Worm (Caenorhabditis elegans): ENCODE measurements around the gene pgp-1.
"Not testable (repeated sequence)": the region's sequence is repeated elsewhere in the genome, so short reads cannot be mapped to it uniquely, and the experiment has no call there.

Gene pgp-1

DNA sequence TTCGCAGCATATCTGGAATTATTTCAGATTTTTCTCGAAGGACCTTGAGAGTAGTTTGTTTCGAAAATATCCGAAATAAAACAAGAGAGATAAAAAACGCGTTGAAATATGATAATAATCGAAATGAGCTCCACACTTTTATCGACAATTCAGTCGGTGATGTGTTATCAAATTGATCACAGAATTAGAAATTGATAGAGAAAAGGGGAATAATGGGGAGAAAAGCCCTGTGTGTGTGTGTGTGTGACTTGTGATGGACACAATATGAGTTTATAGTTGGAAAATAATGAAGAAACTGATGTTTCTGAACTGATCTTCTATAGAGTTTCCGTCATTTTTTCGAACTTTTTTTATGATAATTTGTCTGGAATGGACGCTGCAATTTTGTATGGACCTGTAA is at the start of gene pgp-1:
Gene pgp-1, minus strand, starts transcription at position 12 of the 400 bp plus-strand sequence.
- no peak for TF ChIP-seq unc-62 (GFP tag; optimal IDR thresholded peaks at IDR 0.05)

DNA sequence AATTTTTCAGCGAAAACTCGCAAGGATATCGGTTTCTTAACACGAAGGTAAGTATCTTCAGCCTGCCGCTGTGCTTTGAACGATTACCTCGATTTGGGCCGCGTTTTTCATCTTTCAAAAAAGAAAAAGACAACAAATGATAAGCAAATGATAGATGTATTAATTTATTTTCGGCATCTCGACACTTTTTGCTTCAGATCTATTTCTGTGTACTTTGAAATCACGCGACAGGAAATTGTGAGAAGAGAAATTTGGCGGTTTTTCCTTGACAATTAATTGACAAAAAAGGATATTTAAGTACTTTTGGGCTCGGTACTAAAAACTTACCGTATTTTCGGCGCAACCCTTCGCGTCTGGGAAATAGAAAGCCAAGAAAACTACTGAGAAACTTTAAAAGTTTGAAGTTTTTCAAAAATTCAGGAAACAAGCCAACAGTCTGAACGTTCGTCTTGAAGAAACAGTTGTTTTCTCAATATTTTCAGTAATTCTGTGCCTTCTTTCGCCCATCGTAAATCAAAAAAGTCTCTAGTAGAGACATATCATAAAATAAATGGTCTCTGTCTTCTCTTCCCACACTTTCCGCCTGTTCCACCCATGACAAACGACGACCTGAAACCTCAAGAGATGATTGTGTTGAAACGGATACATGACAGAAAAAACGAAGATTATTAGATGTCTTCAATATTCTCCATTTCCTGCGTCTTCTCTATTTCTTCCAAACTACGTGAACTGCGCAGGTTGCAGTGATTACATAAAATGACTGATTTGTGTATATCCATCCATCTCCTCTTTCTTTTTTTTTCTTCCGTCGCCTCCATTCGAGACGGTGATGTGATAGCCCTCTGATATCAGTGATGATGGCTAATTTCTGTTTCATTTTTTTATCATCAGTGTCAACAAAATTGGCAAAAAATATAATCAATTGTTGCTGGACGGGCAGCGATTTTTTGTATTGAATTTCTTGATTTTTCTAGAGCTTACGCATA is 42.2 kb upstream of the pgp-1 start:
- no peak for TF ChIP-seq unc-62 (GFP tag; optimal IDR thresholded peaks at IDR 0.05)

DNA sequence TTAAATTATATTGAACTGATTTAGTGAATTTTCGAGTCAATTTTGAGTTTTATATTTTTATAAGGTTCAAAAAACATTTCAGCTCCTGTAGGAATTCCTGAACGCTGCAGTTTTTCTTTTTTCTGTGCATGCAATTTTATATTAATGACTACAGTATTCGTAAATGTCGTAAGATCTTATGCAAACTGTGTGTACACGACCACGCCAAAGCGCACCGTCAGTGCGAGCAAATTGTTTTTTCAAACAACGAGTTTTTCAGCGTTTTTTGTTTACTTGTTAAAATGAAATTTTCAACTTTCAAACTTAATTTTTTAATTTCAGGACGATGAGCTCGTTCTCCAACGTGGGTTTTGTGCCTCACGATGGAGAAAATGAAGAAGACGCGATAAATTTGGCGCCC is 41.2 kb upstream of the pgp-1 start, which contains the start of gene vha-7:
Gene vha-7, plus strand, starts transcription at position 326 of the 400 bp plus-strand sequence.
- no peak for TF ChIP-seq unc-62 (GFP tag; optimal IDR thresholded peaks at IDR 0.05)

DNA sequence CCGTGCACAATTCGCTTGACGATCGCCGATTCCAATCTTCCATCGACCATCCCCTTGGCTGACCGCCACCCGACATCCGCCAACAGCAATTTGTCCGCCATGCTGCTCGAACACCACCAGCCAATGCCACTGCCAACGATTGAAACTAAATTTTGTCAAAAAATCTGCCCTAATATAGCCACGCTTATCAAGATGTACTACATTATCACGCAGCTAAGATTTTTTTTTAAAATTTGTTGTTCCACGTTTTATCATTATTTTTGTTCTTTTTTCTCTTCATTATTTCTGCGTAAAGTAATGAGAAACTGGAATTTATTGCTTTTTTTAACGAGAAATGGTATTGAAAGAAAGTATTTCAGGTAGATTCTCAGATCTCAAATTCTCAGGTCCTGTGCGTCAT is 40.3 kb upstream of the pgp-1 start, which contains the start of gene C26H9A.3:
Gene C26H9A.3, minus strand, starts transcription at position 101 of the 400 bp plus-strand sequence.
- TF ChIP-seq unc-62 (GFP tag; optimal IDR thresholded peaks at IDR 0.05) = not testable (repeated sequence)

DNA sequence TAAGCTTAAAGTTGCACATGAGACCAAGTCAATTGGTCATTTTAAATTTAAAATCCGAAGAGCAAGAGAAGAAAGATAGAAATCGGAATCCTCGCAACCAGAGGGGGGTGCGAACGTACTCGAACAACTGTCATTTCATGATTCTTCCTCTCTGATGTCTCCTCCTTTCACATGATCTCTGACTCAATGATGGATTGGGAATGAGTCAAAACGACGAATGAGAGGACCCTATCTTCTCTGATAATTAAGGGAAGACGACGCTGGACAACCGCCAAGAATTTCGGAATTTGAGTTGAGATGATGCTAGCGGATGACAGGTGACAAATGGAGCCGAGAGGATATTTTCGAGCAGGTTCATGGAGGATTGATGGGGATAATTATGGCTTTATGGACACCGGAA is 38.4 kb upstream of the pgp-1 start:
- TF ChIP-seq unc-62 (GFP tag; optimal IDR thresholded peaks at IDR 0.05) = no peak

DNA sequence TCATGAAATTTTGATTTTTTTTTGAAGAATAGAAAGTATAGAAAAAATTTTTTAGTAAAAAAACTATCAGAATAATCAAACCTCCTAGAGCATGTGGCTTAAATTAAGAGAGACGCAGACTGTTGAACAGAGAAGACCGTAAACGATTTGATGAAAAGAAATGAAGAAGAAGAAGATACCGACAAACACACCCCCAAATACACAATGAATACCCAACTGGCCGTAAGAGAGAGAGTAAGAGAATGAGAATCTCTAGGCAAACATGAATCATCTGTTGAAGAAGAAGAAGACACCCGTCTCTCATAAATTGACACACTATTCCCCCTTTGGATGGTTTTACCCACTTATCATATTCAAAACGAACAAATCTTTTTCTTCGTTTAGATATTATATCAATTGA is 34.9 kb upstream of the pgp-1 start:
- no peak for TF ChIP-seq unc-62 (GFP tag; optimal IDR thresholded peaks at IDR 0.05)

DNA sequence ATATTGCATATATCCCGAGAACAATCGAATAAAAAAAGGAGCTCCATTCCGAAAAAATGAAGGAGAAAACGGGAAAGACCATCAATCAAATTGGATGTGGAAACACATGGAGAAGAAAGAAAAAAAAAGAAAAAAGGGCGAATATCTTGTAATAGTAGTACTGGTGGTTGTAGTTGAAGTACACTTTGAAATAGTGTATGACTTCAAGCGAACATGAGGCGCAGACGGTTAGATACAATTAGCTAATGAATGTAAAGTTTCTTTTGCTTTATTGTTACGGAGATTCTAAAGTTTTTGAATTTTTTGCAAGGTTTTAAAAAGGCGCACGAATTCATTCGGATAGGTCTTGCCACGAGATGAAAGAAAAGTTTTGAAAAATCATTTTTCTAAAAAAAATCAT is 33.5 kb upstream of the pgp-1 start:
- no peak for TF ChIP-seq unc-62 (GFP tag; optimal IDR thresholded peaks at IDR 0.05)

DNA sequence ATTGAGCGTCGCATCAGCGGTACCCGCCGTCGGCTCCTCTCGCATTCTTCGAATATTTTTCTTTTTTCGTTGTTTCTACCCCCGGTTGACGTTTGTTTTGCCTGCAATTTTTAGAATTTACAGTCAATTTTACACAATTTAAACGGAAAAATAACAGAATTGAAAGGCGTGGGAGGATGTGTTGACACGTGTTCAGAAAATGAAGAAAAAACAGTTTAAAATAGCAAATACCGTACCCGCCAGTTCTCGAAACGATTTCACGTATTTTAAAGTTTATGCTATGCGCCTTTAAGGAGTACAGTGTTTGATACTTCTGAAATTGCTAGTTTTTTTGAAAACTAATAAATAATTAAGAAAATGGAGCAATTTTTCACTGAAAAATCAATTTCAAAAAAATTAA is 32.0 kb upstream of the pgp-1 start, which contains the start of gene ark-1:
Gene ark-1, minus strand, starts transcription at position 101 of the 400 bp plus-strand sequence.
- no peak for TF ChIP-seq unc-62 (GFP tag; optimal IDR thresholded peaks at IDR 0.05)

DNA sequence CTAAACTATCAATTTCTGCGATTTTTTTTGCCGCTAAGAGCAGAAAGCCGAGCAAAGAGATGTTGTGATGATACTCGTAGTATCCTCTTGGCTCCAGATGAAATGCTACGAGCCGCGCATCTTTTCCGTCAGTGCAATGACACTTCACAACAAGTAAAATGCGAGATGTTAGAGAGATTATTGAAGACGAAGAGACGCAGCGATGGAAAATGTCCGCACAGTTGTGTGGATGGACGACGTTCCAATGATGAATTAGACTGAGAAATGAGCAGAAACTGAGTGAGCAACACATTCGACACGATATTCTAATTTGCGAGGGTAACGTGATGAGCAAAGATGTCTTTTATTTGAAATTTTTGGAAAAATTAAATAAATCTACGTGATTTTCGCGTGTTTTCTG is 22.0 kb upstream of the pgp-1 start:
- TF ChIP-seq unc-62 (GFP tag; optimal IDR thresholded peaks at IDR 0.05) = no peak

DNA sequence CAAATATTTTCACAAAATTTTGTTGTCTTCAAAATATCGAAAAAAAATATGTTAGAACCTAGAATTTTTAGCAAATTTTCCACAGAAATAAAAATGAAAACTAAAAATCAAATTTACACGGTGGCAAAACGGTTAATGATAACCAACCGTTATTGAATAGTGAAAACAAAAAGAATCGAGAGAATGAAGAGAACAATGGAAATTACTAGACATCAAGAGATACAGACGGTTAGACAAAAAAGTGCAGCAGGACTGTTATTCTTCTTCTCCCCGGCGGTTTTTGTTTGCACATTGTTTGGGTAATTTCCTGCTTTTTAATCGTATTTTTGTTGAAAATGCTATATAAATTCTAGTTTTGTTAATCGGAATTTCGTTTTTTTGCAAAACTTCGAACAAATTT is 19.9 kb upstream of the pgp-1 start:
- TF ChIP-seq unc-62 (GFP tag; optimal IDR thresholded peaks at IDR 0.05) = no peak

DNA sequence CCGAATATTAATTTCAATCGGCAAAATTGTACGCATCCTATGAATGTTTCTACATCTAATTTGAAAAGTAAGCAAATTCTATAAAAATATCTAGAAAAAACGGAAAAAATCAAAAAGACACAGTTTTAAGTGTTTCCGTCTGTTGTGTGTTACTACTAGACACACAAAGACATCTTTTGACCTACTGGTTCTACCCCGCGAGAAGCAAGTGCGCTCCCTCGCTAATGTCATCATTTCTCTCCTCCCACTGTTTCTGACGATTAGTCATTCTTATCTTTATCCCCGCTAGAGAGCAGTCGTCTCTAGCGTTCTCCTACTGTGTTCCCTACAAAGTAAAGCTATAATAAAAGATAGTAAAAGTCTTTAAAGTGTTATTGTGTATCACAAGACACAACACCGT is 19.0 kb upstream of the pgp-1 start:
- TF ChIP-seq unc-62 (GFP tag; optimal IDR thresholded peaks at IDR 0.05) = no peak

DNA sequence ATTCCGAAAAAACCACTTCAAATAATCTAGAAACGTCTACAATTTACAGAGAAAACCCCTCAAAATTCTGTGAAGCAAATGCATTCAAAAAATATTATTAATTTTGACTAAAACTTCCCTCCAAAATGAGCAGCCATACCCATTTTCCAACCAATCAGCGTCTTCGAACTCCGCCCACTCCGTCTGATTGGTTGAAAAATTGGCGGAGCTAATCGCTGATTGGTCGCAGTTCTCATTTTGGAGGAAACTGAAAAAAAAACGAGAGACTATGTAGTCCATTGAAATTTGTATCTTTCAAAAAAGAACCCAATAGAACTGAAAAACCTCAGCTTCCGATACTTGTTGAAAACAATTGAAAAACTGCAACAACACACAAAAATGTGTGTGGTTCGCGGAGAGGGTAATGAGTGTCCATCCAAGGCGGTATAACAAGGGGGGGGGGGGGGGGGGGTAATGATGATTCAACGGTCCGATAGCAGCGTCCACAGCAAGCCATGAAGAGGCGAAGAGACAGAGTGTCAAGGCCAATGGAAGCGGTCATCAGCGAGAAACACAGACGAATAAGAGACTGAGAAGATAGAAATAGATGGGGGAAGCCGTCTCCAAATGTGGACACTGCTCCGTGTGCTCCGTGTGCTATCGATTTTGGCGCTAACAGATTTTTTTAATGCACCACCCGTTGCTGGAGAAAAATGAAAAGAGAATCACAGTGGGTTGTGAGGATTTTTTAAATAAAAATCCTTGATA is 18.1 kb upstream of the pgp-1 start:
- no peak for TF ChIP-seq unc-62 (GFP tag; optimal IDR thresholded peaks at IDR 0.05)

DNA sequence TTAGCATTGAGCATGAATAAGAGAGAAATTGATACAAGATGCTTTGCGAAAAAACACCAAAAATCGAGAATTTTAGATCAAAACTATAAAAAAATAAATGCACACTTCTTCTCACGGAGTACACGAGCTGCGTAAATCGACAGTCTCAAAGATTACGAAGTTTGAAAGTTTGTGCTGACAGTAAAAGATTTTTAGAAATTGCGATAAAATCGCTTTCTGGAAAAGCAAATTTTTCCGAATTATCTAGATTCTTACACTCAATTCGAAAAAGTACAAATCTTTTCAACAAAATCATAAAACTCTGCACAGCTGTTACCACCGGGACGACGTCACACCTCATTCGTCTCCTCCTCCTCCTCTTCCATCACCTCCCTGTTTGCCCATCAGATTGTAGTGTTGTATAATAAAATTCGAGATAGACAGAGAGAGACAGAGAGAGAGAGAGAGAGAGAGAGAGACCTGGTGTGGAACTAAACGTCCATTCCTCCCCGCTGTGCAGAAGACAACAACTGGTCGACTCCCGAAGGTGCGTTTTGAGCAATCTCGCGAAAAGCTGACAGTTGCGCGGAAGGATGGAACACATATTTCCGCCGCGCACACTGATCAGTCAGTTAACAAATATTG is 16.3 kb upstream of the pgp-1 start:
- TF ChIP-seq unc-62 (GFP tag; optimal IDR thresholded peaks at IDR 0.05) = no peak

DNA sequence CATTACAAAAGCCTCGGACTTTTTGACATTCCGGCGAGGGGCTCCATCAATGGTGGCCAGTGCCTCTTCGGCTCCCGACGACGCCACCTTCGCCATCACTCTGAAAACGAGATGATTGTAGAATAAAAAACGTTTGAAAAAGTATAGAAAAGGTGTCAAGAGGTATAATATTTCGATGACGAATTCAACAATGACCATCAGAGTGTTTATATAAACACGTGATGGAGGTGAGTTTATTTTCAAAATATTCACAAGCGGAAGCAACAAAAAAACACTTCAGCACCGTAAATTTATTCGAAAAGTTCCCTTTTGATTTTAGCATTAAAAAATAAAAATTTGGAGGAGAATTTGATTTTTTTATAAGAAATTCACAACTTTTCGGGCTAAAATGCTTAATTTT is 15.7 kb upstream of the pgp-1 start, which contains the start of gene efa-6:
Gene efa-6, minus strand, starts transcription at position 101 of the 400 bp plus-strand sequence.
- no peak for TF ChIP-seq unc-62 (GFP tag; optimal IDR thresholded peaks at IDR 0.05)

DNA sequence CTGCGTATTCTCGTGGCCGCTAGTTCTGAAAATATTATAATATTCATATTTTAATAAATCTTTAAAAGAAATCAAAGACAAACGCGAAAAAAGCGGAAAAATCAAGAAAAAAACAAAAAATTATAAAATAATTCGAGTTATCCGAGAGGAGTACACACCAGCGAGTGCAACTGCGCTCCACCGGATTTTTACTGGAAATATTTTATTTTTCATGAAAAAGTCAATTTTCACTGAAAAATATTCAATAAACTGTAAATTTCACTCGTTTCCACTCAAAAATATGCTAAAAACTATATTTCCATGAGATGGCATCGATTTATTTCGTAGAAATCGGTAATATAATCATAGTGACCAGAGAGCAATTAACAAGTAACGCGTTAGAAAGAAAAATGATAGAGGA is 6.4 kb upstream of the pgp-1 start, which contains the start of gene Y55D9A.2:
Gene Y55D9A.2, minus strand, starts transcription at position 31 of the 400 bp plus-strand sequence.
- TF ChIP-seq unc-62 (GFP tag; optimal IDR thresholded peaks at IDR 0.05) = no peak

DNA sequence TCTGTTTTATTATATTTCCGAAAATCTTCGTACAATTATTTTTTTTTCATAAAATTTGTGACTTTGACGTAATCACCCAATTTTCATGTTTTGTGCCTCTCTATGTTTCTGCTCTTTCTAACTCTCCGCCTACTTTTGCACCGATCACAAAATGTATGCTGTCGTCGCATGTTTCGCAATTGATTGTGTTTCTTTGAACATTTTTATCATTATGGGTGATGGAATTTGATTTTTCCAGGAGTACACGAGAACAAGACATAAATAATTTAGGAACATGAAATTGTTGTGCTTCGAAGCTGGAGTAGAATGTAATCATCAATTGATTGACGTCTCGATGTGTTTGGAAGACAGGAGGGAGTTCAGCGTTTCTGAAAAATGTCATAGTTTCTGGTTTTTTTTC is 2.0 kb upstream of the pgp-1 start:
- no peak for TF ChIP-seq unc-62 (GFP tag; optimal IDR thresholded peaks at IDR 0.05)

All from whole organism, dauer.